Worm (Caenorhabditis elegans): ENCODE results near the gene ttbk-6.
A peak's percentile ranks its signal among the peaks of the same experiment; 100 is the strongest.

The ttbk-6 gene

DNA sequence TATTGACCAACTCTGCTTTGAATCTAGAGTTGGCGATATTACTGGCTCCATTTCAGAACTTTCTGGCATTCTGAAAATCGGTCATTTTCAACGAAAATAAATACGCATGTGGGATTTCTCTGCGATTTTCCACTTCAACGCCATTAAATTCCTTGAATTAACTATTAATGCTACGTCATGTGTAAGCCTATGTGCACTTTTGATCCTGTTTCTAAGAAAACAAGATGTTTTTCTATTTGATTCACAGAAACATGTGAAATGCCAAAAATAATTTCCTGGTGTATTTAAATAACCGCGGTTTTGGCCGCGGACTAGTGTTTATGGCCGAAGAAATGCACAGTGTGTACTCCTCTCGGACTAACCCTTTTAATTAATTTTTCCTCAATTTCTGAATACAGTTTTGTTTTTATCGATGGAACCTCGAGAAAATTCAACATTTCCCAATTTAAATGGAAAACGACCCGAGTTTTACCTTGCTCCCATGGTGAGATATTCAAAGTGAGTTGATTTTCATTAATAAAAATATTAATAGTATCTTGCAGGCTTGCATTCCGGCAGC is 5.7 kb upstream of the ttbk-6 start, which contains the start of the genes C45G9.11 and C45G9.2 (continued):
- TF ChIP-seq unc-42 (tag; optimal IDR thresholded peaks at IDR 0.05) (peak; percentile 74), ceh-14 (tag; optimal IDR thresholded peaks at IDR 0.05) (peak; percentile 59), ceh-24 (tag; optimal IDR thresholded peaks at IDR 0.05) (no peak), odd-2 (tag; optimal IDR thresholded peaks at IDR 0.05) (no peak), T23F11.4 (GFP tag; optimal IDR thresholded peaks at IDR 0.05) (no peak), hlh-30 (tag; optimal IDR thresholded peaks at IDR 0.05; ENCODE audit: insufficient read depth) (no peak), tbx-2 (tag; optimal IDR thresholded peaks at IDR 0.05) (peak; percentile 85), pros-1 (tag; optimal IDR thresholded peaks at IDR 0.05) (no peak), pha-4 (tag; optimal IDR thresholded peaks at IDR 0.05) (no peak), nfya-1 (tag; optimal IDR thresholded peaks at IDR 0.05) (no peak), ref-2 (tag; optimal IDR thresholded peaks at IDR 0.05) (peak; percentile 81), ceh-34 (tag; optimal IDR thresholded peaks at IDR 0.05) (peak; percentile 47), ceh-2 (tag; optimal IDR thresholded peaks at IDR 0.05) (peak; percentile 91), npax-4 (tag; optimal IDR thresholded peaks at IDR 0.05) (no peak), hlh-13 (GFP tag; optimal IDR thresholded peaks at IDR 0.05) (no peak), lin-11 (tag; optimal IDR thresholded peaks at IDR 0.05) (no peak), K09A11.1 (tag; optimal IDR thresholded peaks at IDR 0.05; ENCODE audit: insufficient read depth) (no peak), C08G9.2 (tag; optimal IDR thresholded peaks at IDR 0.05) (peak; percentile 96), ceh-22 (tag; optimal IDR thresholded peaks at IDR 0.05) (no peak), fkh-10 (GFP tag; optimal IDR thresholded peaks at IDR 0.05) (no peak), ceh-6 (GFP tag; optimal IDR thresholded peaks at IDR 0.05) (no peak), C38D4.7 (GFP tag; optimal IDR thresholded peaks at IDR 0.05) (no peak), ahr-1 (tag; optimal IDR thresholded peaks at IDR 0.05) (peak; percentile 60), zip-5 (tag; optimal IDR thresholded peaks at IDR 0.05) (peak; percentile 81), ceh-19 (GFP tag; optimal IDR thresholded peaks at IDR 0.05) (no peak), hlh-8 (tag; optimal IDR thresholded peaks at IDR 0.05) (peak; percentile 89)

DNA sequence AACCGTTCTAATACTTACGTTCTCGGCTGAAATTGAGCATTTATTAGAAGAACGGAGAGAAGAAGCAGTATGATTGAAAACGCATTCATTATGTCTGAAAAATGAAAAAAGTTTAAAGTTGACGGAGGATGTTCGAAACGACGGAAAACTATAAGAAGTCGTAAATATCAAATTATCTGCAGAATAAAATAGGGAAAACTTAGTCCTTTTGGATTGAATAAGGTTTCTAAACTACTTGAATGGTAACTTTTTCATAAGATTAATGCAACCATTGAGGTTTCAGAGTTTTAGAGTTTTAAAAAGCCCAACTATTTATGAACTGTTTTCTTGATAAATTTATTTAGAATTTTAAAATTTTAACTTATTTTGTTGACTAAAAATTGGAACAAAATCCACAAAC is 3.0 kb upstream of the ttbk-6 start, which contains the start of gene C45G9.12:
TSS of gene C45G9.12 (minus strand) at position 101 of the 400 bp plus-strand sequence.
- no peak for TF ChIP-seq ahr-1 (tag; optimal IDR thresholded peaks at IDR 0.05)
- TF ChIP-seq ceh-6 (GFP tag; optimal IDR thresholded peaks at IDR 0.05): no peak
- no peak for TF ChIP-seq che-1 (tag; optimal IDR thresholded peaks at IDR 0.05)
- TF ChIP-seq Y22D7AL.16 (tag; optimal IDR thresholded peaks at IDR 0.05): no peak
- no peak for TF ChIP-seq ceh-24 (tag; optimal IDR thresholded peaks at IDR 0.05)
- no peak for TF ChIP-seq fkh-6 (tag; optimal IDR thresholded peaks at IDR 0.05)
- no peak for TF ChIP-seq nfya-1 (tag; optimal IDR thresholded peaks at IDR 0.05)
- TF ChIP-seq ref-2 (tag; optimal IDR thresholded peaks at IDR 0.05): no peak
- no peak for TF ChIP-seq K09A11.1 (tag; optimal IDR thresholded peaks at IDR 0.05; ENCODE audit: insufficient read depth)
- no peak for TF ChIP-seq ztf-16 (tag; optimal IDR thresholded peaks at IDR 0.05)
- TF ChIP-seq ceh-9 (tag; optimal IDR thresholded peaks at IDR 0.05): no peak
- no peak for TF ChIP-seq rnt-1 (tag; optimal IDR thresholded peaks at IDR 0.05)
- TF ChIP-seq unc-86 (tag; optimal IDR thresholded peaks at IDR 0.05): no peak
- no peak for TF ChIP-seq hlh-15 (tag; optimal IDR thresholded peaks at IDR 0.05)
- TF ChIP-seq hlh-8 (tag; optimal IDR thresholded peaks at IDR 0.05): no peak
- no peak for TF ChIP-seq hlh-6 (tag; optimal IDR thresholded peaks at IDR 0.05)
- TF ChIP-seq pros-1 (tag; optimal IDR thresholded peaks at IDR 0.05): no peak
- no peak for TF ChIP-seq C08G9.2 (tag; optimal IDR thresholded peaks at IDR 0.05)
- no peak for TF ChIP-seq npax-4 (tag; optimal IDR thresholded peaks at IDR 0.05)
- TF ChIP-seq hlh-13 (GFP tag; optimal IDR thresholded peaks at IDR 0.05): no peak

DNA sequence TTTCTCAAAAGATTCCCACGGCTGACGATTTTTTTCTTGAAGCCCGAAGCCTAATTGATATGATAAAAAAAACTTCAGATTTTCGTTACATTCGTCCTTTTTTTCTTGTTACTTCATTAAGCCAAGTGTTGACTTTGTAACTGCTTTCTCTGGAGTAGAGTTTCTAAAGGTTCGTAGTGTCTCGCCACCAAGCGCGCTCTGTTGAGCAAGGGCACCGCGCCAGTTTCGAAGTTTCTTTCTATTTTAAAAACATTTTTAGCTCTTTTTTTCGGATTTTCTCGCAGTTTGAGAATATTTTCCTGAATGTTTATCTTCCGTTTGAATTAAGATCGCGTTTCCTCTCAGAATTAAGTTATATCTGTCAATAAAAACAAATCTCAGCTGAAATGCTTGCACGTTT is 2.1 kb downstream of the ttbk-6 start:
- TF ChIP-seq elt-4 (tag; optimal IDR thresholded peaks at IDR 0.05) (no peak), sdc-2 (tag; optimal IDR thresholded peaks at IDR 0.05) (no peak), K02D7.2 (tag; optimal IDR thresholded peaks at IDR 0.05) (no peak), T23F11.4 (GFP tag; optimal IDR thresholded peaks at IDR 0.05) (no peak), madf-2 (tag; optimal IDR thresholded peaks at IDR 0.05) (no peak), pha-4 (tag; optimal IDR thresholded peaks at IDR 0.05) (no peak), rnt-1 (tag; optimal IDR thresholded peaks at IDR 0.05) (no peak), F13H6.1 (tag; optimal IDR thresholded peaks at IDR 0.05) (no peak), odd-2 (tag; optimal IDR thresholded peaks at IDR 0.05) (no peak), ceh-2 (tag; optimal IDR thresholded peaks at IDR 0.05) (no peak), dve-1 (tag; optimal IDR thresholded peaks at IDR 0.05) (no peak), ceh-30 (tag; optimal IDR thresholded peaks at IDR 0.05) (no peak), fax-1 (tag; optimal IDR thresholded peaks at IDR 0.05) (no peak), mec-3 (tag; optimal IDR thresholded peaks at IDR 0.05; ENCODE audit: borderline replicate concordance) (no peak), nhr-232 (tag; optimal IDR thresholded peaks at IDR 0.05) (no peak), nhr-11 (tag; optimal IDR thresholded peaks at IDR 0.05) (no peak), syd-9 (tag; optimal IDR thresholded peaks at IDR 0.05) (no peak)
